Fruit fly (Drosophila melanogaster) whole organism, embryonic: Measurements from ENCODE around the gene CG31729.

Experiments
- BEAF-32 ChIP-seq: fragments of 200-800 bp; sonication (Bioruptor generic); optimal IDR thresholded peaks from 3 replicates; lab custom pipeline; 2017; ENCODE audit warnings: missing biosample characterization, missing genetic modification characterization, mild to moderate bottlenecking, moderate library complexity, missing genetic modification reagents
- CG10543 ChIP-seq: fragments of 200-800 bp; sonication (Bioruptor generic); optimal IDR thresholded peaks from 3 replicates; lab custom pipeline; 2017; ENCODE audit warnings: missing biosample characterization, mild to moderate bottlenecking, missing genetic modification characterization, moderate library complexity
- CG12155 ChIP-seq: fragments of 200-800 bp; sonication (Bioruptor generic); optimal IDR thresholded peaks from 3 replicates; lab custom pipeline; 2016; ENCODE audit warnings: missing biosample characterization, missing genetic modification characterization
- CG14441 ChIP-seq: fragments of 200-800 bp; sonication (Bioruptor generic); IDR thresholded peaks from 2 replicates; pipeline ENCODE4 v1.3.6; 2022; ENCODE audit warnings: missing biosample characterization, missing genetic modification characterization
- CG15073 ChIP-seq: fragments of 200-800 bp; sonication (Bioruptor generic); optimal IDR thresholded peaks from 2 replicates; lab custom pipeline; 2016; ENCODE audit warnings: missing biosample characterization, missing genetic modification characterization
- CG17612 ChIP-seq: fragments of 200-800 bp; sonication (Bioruptor generic); IDR thresholded peaks from 2 replicates; pipeline ENCODE4 v1.3.6; 2022; ENCODE audit warnings: missing biosample characterization, missing genetic modification characterization
- CG17912 ChIP-seq: fragments of 200-800 bp; sonication (Bioruptor generic); optimal IDR thresholded peaks from 2 replicates; lab custom pipeline; 2018; ENCODE audit warnings: missing biosample characterization, mild to moderate bottlenecking, missing genetic modification characterization
- CG2116 ChIP-seq: fragments of 200-800 bp; sonication (Bioruptor generic); optimal IDR thresholded peaks from 3 replicates; lab custom pipeline; 2018; ENCODE audit warnings: missing biosample characterization, mild to moderate bottlenecking, missing genetic modification characterization
- CG2202 ChIP-seq: fragments of 200-800 bp; sonication (Bioruptor generic); optimal IDR thresholded peaks from 2 replicates; lab custom pipeline; 2018; ENCODE audit warnings: missing biosample characterization, mild to moderate bottlenecking, missing genetic modification characterization
- CG3065 ChIP-seq: fragments of 200-800 bp; sonication (Bioruptor generic); optimal IDR thresholded peaks from 2 replicates; lab custom pipeline; 2016; ENCODE audit warnings: missing biosample characterization, missing genetic modification characterization
- CG32772 ChIP-seq: fragments of 200-800 bp; sonication (Bioruptor generic); IDR thresholded peaks from 2 replicates; pipeline ENCODE4 v1.3.6; 2022; ENCODE audit warnings: missing biosample characterization, missing genetic modification characterization
- CG5953 ChIP-seq: fragments of 200-800 bp; sonication (Bioruptor generic); IDR thresholded peaks from 2 replicates; pipeline ENCODE4 v1.3.6; 2022; ENCODE audit warnings: missing biosample characterization, missing genetic modification characterization
- CG6175 ChIP-seq: fragments of 200-800 bp; sonication (Bioruptor generic); IDR thresholded peaks from 3 replicates; pipeline ENCODE4 v1.3.6; 2022; ENCODE audit warnings: missing biosample characterization, missing genetic modification characterization
- CG6689 ChIP-seq: fragments of 200-800 bp; sonication (Bioruptor generic); IDR thresholded peaks from 2 replicates; pipeline ENCODE4 v1.3.6; 2022; ENCODE audit warnings: missing biosample characterization, missing genetic modification characterization
- CG7372 ChIP-seq: fragments of 200-800 bp; sonication (Bioruptor generic); IDR thresholded peaks from 2 replicates; pipeline ENCODE4 v1.3.6; 2022; ENCODE audit warnings: missing biosample characterization, missing genetic modification characterization
- CG7556 ChIP-seq: fragments of 200-800 bp; sonication (Bioruptor generic); optimal IDR thresholded peaks from 2 replicates; lab custom pipeline; 2017; ENCODE audit warnings: missing biosample characterization, mild to moderate bottlenecking, missing genetic modification characterization
- CG7786 ChIP-seq: fragments of 200-800 bp; sonication (Bioruptor generic); optimal IDR thresholded peaks from 2 replicates; lab custom pipeline; 2016; ENCODE audit warnings: missing biosample characterization, missing genetic modification characterization
- CG7963 ChIP-seq: fragments of 200-800 bp; sonication (Bioruptor generic); IDR thresholded peaks from 3 replicates; pipeline ENCODE4 v1.3.6; 2022; ENCODE audit warnings: missing biosample characterization, missing genetic modification characterization; ENCODE audit not compliant: partially characterized antibody
- CG9437 ChIP-seq: fragments of 200-800 bp; sonication (Bioruptor generic); optimal IDR thresholded peaks from 2 replicates; lab custom pipeline; 2018; ENCODE audit warnings: missing biosample characterization, mild to moderate bottlenecking, missing genetic modification characterization
- D19B ChIP-seq: fragments of 200-800 bp; sonication (Bioruptor generic); optimal IDR thresholded peaks from 2 replicates; lab custom pipeline; 2017; ENCODE audit warnings: missing biosample characterization, mild to moderate bottlenecking, missing genetic modification characterization
- Dad ChIP-seq: fragments of 200-800 bp; sonication (Bioruptor generic); optimal IDR thresholded peaks from 3 replicates; lab custom pipeline; 2016; ENCODE audit warnings: missing biosample characterization, missing genetic modification characterization
- Dek ChIP-seq: fragments of 200-800 bp; sonication (Bioruptor generic); optimal IDR thresholded peaks from 3 replicates; lab custom pipeline; 2019; ENCODE audit warnings: missing biosample characterization, mild to moderate bottlenecking, missing genetic modification characterization, moderate library complexity
- HmgZ ChIP-seq: fragments of 200-800 bp; sonication (Bioruptor generic); optimal IDR thresholded peaks from 2 replicates; lab custom pipeline; 2018; ENCODE audit warnings: missing biosample characterization, mild to moderate bottlenecking, missing genetic modification characterization
- Hmx ChIP-seq: fragments of 200-800 bp; sonication (Bioruptor generic); optimal IDR thresholded peaks from 2 replicates; lab custom pipeline; 2016; ENCODE audit warnings: missing biosample characterization, missing genetic modification characterization
- Side ChIP-seq: fragments of 200-800 bp; sonication (Bioruptor generic); optimal IDR thresholded peaks from 2 replicates; lab custom pipeline; 2016; ENCODE audit warnings: missing biosample characterization, missing genetic modification characterization
- Six4 ChIP-seq: fragments of 200-800 bp; sonication (Bioruptor generic); optimal IDR thresholded peaks from 2 replicates; lab custom pipeline; 2016; ENCODE audit warnings: missing biosample characterization, missing genetic modification characterization
- Trl ChIP-seq, 3 experiments: fragments of >200 bp in 2 of 3; fragments of 200-800 bp in 1 of 3; sonication (Bioruptor generic) in 1 of 3; optimal IDR thresholded peaks; 2 replicates in 1 of 3; 3 replicates in 2 of 3; lab custom pipeline; 2016 to 2017; ENCODE audit warnings: missing biosample characterization in 1 of 3, missing genetic modification characterization in 1 of 3
- ab ChIP-seq: fragments of 200-800 bp; sonication (Bioruptor generic); optimal IDR thresholded peaks from 2 replicates; lab custom pipeline; 2016; ENCODE audit warnings: missing biosample characterization, missing genetic modification characterization
- bab2 ChIP-seq: fragments of 200-800 bp; sonication (Bioruptor generic); optimal IDR thresholded peaks from 2 replicates; lab custom pipeline; 2016; ENCODE audit warnings: missing biosample characterization, missing genetic modification characterization
- cad ChIP-seq: fragments of >200 bp; optimal IDR thresholded peaks from 2 replicates; lab custom pipeline; 2017; ENCODE audit warnings: missing biosample characterization, missing genetic modification characterization
- cato ChIP-seq: fragments of 200-800 bp; sonication (Bioruptor generic); optimal IDR thresholded peaks from 2 replicates; lab custom pipeline; 2016; ENCODE audit warnings: missing biosample characterization, missing genetic modification characterization, borderline replicate concordance
- ci ChIP-seq: fragments of 200-800 bp; sonication (Bioruptor generic); IDR thresholded peaks from 3 replicates; pipeline ENCODE4 v1.3.6; 2022; ENCODE audit warnings: missing biosample characterization, missing genetic modification characterization
- corto ChIP-seq: fragments of 200-800 bp; sonication (Bioruptor generic); optimal IDR thresholded peaks from 2 replicates; lab custom pipeline; 2016; ENCODE audit warnings: missing biosample characterization, mild to moderate bottlenecking, missing genetic modification characterization, moderate library complexity
- disco-r ChIP-seq: fragments of 200-800 bp; sonication (Bioruptor generic); optimal IDR thresholded peaks from 2 replicates; lab custom pipeline; 2016; ENCODE audit warnings: missing biosample characterization, missing genetic modification characterization
- ewg ChIP-seq: fragments of 200-800 bp; sonication (Bioruptor generic); optimal IDR thresholded peaks from 3 replicates; lab custom pipeline; 2017; ENCODE audit warnings: mild to moderate bottlenecking, missing biosample characterization, missing genetic modification reagents, missing genetic modification characterization
- gro ChIP-seq: fragments of 200-800 bp; sonication (Bioruptor generic); optimal IDR thresholded peaks from 2 replicates; lab custom pipeline; 2016; ENCODE audit warnings: missing biosample characterization, missing genetic modification characterization
- insv ChIP-seq, 2 experiments: fragments of 200-800 bp; sonication (Bioruptor generic); optimal IDR thresholded peaks; 3 replicates each; lab custom pipeline; 2016 to 2018; ENCODE audit warnings: missing biosample characterization in 2 of 2, missing genetic modification characterization in 2 of 2
- knrl ChIP-seq: fragments of 200-800 bp; sonication (Bioruptor generic); IDR thresholded peaks from 3 replicates; pipeline ENCODE4 v1.3.6; 2022; ENCODE audit warnings: missing biosample characterization, missing genetic modification characterization; ENCODE audit not compliant: partially characterized antibody
- lab ChIP-seq: fragments of 200-800 bp; sonication (Bioruptor generic); optimal IDR thresholded peaks from 3 replicates; lab custom pipeline; 2017; ENCODE audit warnings: missing biosample characterization, missing genetic modification characterization, mild to moderate bottlenecking, moderate library complexity, missing genetic modification reagents
- luna ChIP-seq: fragments of 200-800 bp; sonication (Bioruptor generic); optimal IDR thresholded peaks from 2 replicates; lab custom pipeline; 2016; ENCODE audit warnings: missing biosample characterization, missing genetic modification characterization
- odd ChIP-seq: fragments of 200-800 bp; sonication (Bioruptor generic); optimal IDR thresholded peaks from 2 replicates; lab custom pipeline; 2017; ENCODE audit warnings: missing biosample characterization, mild to moderate bottlenecking, missing genetic modification characterization
- pan ChIP-seq, 4 experiments: fragments of >200 bp in 3 of 4; fragments of 200-800 bp in 1 of 4; sonication (Bioruptor generic) in 1 of 4; optimal IDR thresholded peaks in 3 of 4; IDR thresholded peaks in 1 of 4; 2 replicates each; pipeline versions ENCODE4 v1.3.6 to Lab custom; 2017 to 2022; ENCODE audit warnings: missing biosample characterization in 2 of 4, missing genetic modification characterization in 2 of 4, mixed read lengths in 1 of 4
- psq ChIP-seq: fragments of 200-800 bp; sonication (Bioruptor generic); optimal IDR thresholded peaks from 2 replicates; lab custom pipeline; 2017; ENCODE audit warnings: missing biosample characterization, missing genetic modification characterization
- ranshi ChIP-seq: fragments of 200-800 bp; sonication (Bioruptor generic); IDR thresholded peaks from 2 replicates; pipeline ENCODE4 v1.3.6; 2022; ENCODE audit warnings: missing biosample characterization, missing genetic modification characterization
- row ChIP-seq: fragments of 200-800 bp; sonication (Bioruptor generic); IDR thresholded peaks from 3 replicates; pipeline ENCODE4 v1.3.6; 2022; ENCODE audit warnings: missing biosample characterization, missing genetic modification characterization
- shn ChIP-seq: fragments of 200-800 bp; sonication (Bioruptor generic); optimal IDR thresholded peaks from 3 replicates; lab custom pipeline; 2016; ENCODE audit warnings: missing biosample characterization, missing genetic modification characterization
- sisA ChIP-seq: fragments of 200-800 bp; sonication (Bioruptor generic); IDR thresholded peaks from 2 replicates; pipeline ENCODE4 v1.3.6; 2022; ENCODE audit warnings: missing biosample characterization, missing genetic modification characterization
- tin ChIP-seq: fragments of 200-800 bp; sonication (Bioruptor generic); optimal IDR thresholded peaks from 3 replicates; lab custom pipeline; 2016; ENCODE audit warnings: missing biosample characterization, missing genetic modification characterization
- ttk ChIP-seq: fragments of 200-800 bp; sonication (Bioruptor generic); IDR thresholded peaks from 2 replicates; pipeline ENCODE4 v2.1.2; 2022; ENCODE audit warnings: missing biosample characterization, missing genetic modification characterization

Gene CG31729

DNA sequence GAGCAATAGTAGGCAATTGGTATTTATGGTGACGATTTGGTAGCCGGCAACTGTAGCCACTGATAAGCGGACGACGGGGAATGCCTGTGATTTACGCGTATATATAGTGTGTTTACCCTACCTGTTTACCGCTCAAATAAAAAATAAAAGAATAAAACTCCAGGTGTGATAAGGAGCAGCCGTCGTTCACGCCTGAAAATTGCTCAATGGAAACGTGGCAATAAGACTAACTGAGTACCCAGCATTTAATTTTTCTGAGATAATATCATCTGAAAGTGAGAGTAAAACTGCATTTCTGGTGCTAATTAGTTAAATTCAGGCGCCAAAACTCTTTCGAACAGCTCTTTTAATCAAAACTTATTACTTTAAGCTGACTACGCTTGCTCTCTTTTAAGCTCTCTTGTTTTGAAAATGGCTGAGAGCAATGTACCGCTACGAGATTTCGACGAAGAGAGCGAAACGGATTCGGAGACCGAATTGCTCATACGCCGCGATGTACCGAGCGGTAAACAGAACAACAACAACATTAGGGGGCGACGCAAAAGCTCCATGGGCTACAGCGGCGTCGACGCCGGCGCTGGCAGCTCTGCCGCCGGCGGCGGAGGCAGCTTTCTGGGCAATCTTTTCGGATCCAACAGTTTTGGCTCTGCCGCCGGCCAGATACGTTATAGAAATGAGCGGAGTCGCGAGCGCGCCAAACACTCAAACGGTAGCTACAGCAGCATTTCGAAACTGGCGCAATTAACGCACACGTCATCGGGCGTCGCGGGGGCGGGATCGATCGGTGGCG lies 674 bp downstream of the CG31729 start (continued):
- TF ChIP-seq corto (GFP tag; lab: Kevin White, UChicago) (no peak), luna (GFP tag; lab: Kevin White, UChicago) (no peak), row (GFP tag; lab: Robert Waterston, UW) (no peak; the same call in 2 of the 3 replicates), CG15073 (GFP tag; lab: Kevin White, UChicago) (no peak), ranshi (peak; percentile 60; the same call in 1 of the 2 replicates), Dad (peak; percentile 39), Side (peak; percentile 32), gro (GFP tag; lab: Kevin White, UChicago) (peak; percentile 92), CG17612 (GFP tag; lab: Robert Waterston, UW) (no peak), Dek (tag; lab: Kevin White, UChicago) (peak; percentile 80), CG9437 (GFP tag; lab: Kevin White, UChicago) (peak; percentile 33), CG7963 (GFP tag; lab: Robert Waterston, UW) (no peak), cad (GFP tag; lab: Kevin White, UChicago) (no peak), CG6175 (GFP tag; lab: Robert Waterston, UW) (peak; percentile 96), bab2 (GFP tag; lab: Kevin White, UChicago) (peak; percentile 33), tin (GFP tag; lab: Kevin White, UChicago) (no peak), HmgZ (tag; lab: Kevin White, UChicago) (peak; percentile 70), BEAF-32 (GFP tag; lab: Kevin White, UChicago) (no peak), Six4 (no peak), ewg (GFP tag; lab: Kevin White, UChicago) (peak; percentile 47), disco-r (GFP tag; lab: Kevin White, UChicago) (peak; percentile 65), psq (GFP tag; lab: Kevin White, UChicago) (no peak), CG17912 (GFP tag; lab: Kevin White, UChicago) (peak; percentile 89), odd (GFP tag; lab: Kevin White, UChicago) (peak; percentile 95), ttk (GFP tag; lab: Robert Waterston, UW) (no peak), CG7786 (GFP tag; lab: Kevin White, UChicago) (no peak), CG3065 (GFP tag; lab: Kevin White, UChicago) (no peak), CG7556 (GFP tag; lab: Kevin White, UChicago) (peak; percentile 55)

DNA sequence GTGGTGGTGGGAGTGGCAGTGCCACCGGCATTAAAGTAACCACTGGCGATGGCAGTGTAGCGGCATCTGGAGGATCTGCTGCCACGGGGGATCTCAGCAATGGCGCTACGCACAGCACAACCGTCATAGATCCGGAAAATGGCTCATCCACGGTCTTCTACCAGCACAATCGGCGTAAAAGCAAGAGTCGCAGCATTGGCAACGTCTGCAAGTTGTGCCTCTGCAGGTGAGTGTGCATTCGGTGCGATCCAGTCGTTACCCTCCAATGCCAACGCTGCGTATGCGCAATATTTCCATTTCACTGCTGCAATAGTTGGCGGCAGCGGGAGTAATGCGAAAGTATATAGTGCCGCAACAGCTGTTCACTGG lies 1.3 kb downstream of the CG31729 start:
- TF ChIP-seq CG6689 (peak; percentile 36; the same call in 1 of the 2 replicates), ci (GFP tag; lab: Robert Waterston, UW) (0 out of 3 replicates have a peak, but pooled peaks have one; percentile 1), odd (GFP tag; lab: Kevin White, UChicago) (no peak), CG5953 (GFP tag; lab: Robert Waterston, UW) (no peak), insv (GFP tag; optimal IDR thresholded peaks at IDR 0.05; lab: Kevin White, UChicago) (no peak), CG2202 (tag; lab: Kevin White, UChicago) (no peak), CG7372 (GFP tag; lab: Robert Waterston, UW) (peak; percentile 65), Hmx (GFP tag; lab: Kevin White, UChicago) (no peak), pan (optimal IDR thresholded peaks at IDR 0.05; lab: Kevin White, UChicago) (no peak), pan (GFP tag; optimal IDR thresholded peaks at IDR 0.05 in 1 of 2, IDR thresholded peaks at IDR 0.05 in 1 of 2) (peak in 1 of 2 experiments; percentile 13), CG12155 (GFP tag; lab: Kevin White, UChicago) (no peak), sisA (GFP tag; lab: Robert Waterston, UW) (no peak), CG32772 (0 out of 2 replicates have a peak, but pooled peaks have one; percentile 36), lab (no peak), cato (GFP tag; lab: Kevin White, UChicago) (no peak), CG2116 (GFP tag; lab: Kevin White, UChicago) (no peak), D19B (peak; percentile 7), shn (peak; percentile 21), CG14441 (GFP tag; lab: Robert Waterston, UW) (peak; percentile 61; the same call in 1 of the 2 replicates), CG10543 (no peak), knrl (peak; percentile 44; the same call in 1 of the 3 replicates), Trl (optimal IDR thresholded peaks at IDR 0.05; lab: Kevin White, UChicago) (no peak), Trl (GFP tag; optimal IDR thresholded peaks at IDR 0.05; lab: Kevin White, UChicago) (no peak), ab (GFP tag; lab: Kevin White, UChicago) (no peak)
